Worm (Caenorhabditis elegans): ENCODE measurements around the gene lips-15.

Gene lips-15

ce11 chrII:12654447-12654846 is 50.3 kb downstream of the lips-15 start, which contains the start of gene rgs-4:
Gene rgs-4, plus strand, starts transcription at chrII:12654747.
- TF ChIP-seq nhr-25 (tag; optimal IDR thresholded peaks at IDR 0.05) (no peak), crh-2 (tag; optimal IDR thresholded peaks at IDR 0.05) (no peak), ztf-11 (tag; optimal IDR thresholded peaks at IDR 0.05) (no peak), unc-55 (GFP tag; optimal IDR thresholded peaks at IDR 0.05) (no peak), ztf-4 (tag; optimal IDR thresholded peaks at IDR 0.05) (no peak), C34F6.9 (tag; optimal IDR thresholded peaks at IDR 0.05) (no peak), unc-39 (tag; optimal IDR thresholded peaks at IDR 0.05) (no peak), skn-1 (tag; optimal IDR thresholded peaks at IDR 0.05) (no peak), ama-1 (optimal IDR thresholded peaks at IDR 0.05) (no peak), nhr-21 (tag; optimal IDR thresholded peaks at IDR 0.05) (no peak), sma-9 (GFP tag; optimal IDR thresholded peaks at IDR 0.05) (no peak), sma-9 (tag; optimal IDR thresholded peaks at IDR 0.05) (no peak), nhr-129 (tag; optimal IDR thresholded peaks at IDR 0.05) (no peak), nhr-77 (tag; optimal IDR thresholded peaks at IDR 0.05) (no peak), elt-1 (tag; optimal IDR thresholded peaks at IDR 0.05) (no peak)

- TF ChIP-seq nhr-6 (tag; optimal IDR thresholded peaks at IDR 0.05) (no peak), fos-1 (tag; optimal IDR thresholded peaks at IDR 0.05) (no peak), ztf-1 (GFP tag; conservative IDR thresholded peaks at IDR 0.05) (no peak), nhr-12 (tag; optimal IDR thresholded peaks at IDR 0.05) (no peak), ztf-11 (tag; optimal IDR thresholded peaks at IDR 0.05) (no peak), lsy-2 (tag; optimal IDR thresholded peaks at IDR 0.05) (no peak), lin-11 (tag; optimal IDR thresholded peaks at IDR 0.05) (no peak), nhr-25 (tag; optimal IDR thresholded peaks at IDR 0.05) (no peak), nhr-237 (tag; optimal IDR thresholded peaks at IDR 0.05) (no peak), aly-2 (tag; optimal IDR thresholded peaks at IDR 0.05) (no peak), unc-62 (GFP tag; optimal IDR thresholded peaks at IDR 0.05) (no peak), alr-1 (tag; optimal IDR thresholded peaks at IDR 0.05) (no peak), ceh-16 (tag; optimal IDR thresholded peaks at IDR 0.05) (no peak), unc-55 (GFP tag; optimal IDR thresholded peaks at IDR 0.05) (no peak), mdl-1 (tag; optimal IDR thresholded peaks at IDR 0.05) (no peak), nhr-23 (tag; optimal IDR thresholded peaks at IDR 0.05) (no peak), nhr-77 (tag; optimal IDR thresholded peaks at IDR 0.05) (no peak), sma-9 (GFP tag; optimal IDR thresholded peaks at IDR 0.05) (no peak), sma-9 (tag; optimal IDR thresholded peaks at IDR 0.05) (no peak), lin-39 (tag; optimal IDR thresholded peaks at IDR 0.05) (no peak)
These were observed 51.6 kb downstream of the lips-15 start for ce11 chrII:12655816-12656215.
